Worm (Caenorhabditis elegans): ENCODE results near the gene aco-1.

Gene aco-1

ce11 chrX:11315392-11315791 is 24.3 kb upstream of the aco-1 start, which contains the start of gene F08G12.11:
Gene F08G12.11, minus strand, starts transcription at chrX:11315572.
- no peak for TF ChIP-seq F57A8.1 (GFP tag; optimal IDR thresholded peaks at IDR 0.05)
- TF ChIP-seq egl-18 (GFP tag; IDR thresholded peaks at IDR 0.05), result no peak
- no peak for TF ChIP-seq ceh-40 (GFP tag; IDR thresholded peaks at IDR 0.05)
- no peak for TF ChIP-seq zim-3 (tag; optimal IDR thresholded peaks at IDR 0.05)
- no peak for TF ChIP-seq ceh-58 (GFP tag; IDR thresholded peaks at IDR 0.05)
- no peak for TF ChIP-seq T07F8.4 (tag; optimal IDR thresholded peaks at IDR 0.05)
- TF ChIP-seq gei-17 (GFP tag; optimal IDR thresholded peaks at IDR 0.05), result no peak
- TF ChIP-seq lir-1 (GFP tag; conservative IDR thresholded peaks at IDR 0.05), result no peak
- no peak for TF ChIP-seq chd-7 (tag; optimal IDR thresholded peaks at IDR 0.05)
- TF ChIP-seq lag-1 (GFP tag; IDR thresholded peaks at IDR 0.05), result no peak
- TF ChIP-seq nhr-80 (tag; optimal IDR thresholded peaks at IDR 0.05), result no peak
- no peak for TF ChIP-seq hlh-12 (tag; optimal IDR thresholded peaks at IDR 0.05)
- TF ChIP-seq him-1 (tag; optimal IDR thresholded peaks at IDR 0.05), result no peak
- no peak for TF ChIP-seq F57C9.4 (tag; optimal IDR thresholded peaks at IDR 0.05)
- no peak for TF ChIP-seq madf-10 (tag; optimal IDR thresholded peaks at IDR 0.05)
- no peak for TF ChIP-seq nfya-2 (GFP tag; IDR thresholded peaks at IDR 0.05)
- no peak for TF ChIP-seq lin-54 (GFP tag; optimal IDR thresholded peaks at IDR 0.05)
- TF ChIP-seq rec-8 (tag; optimal IDR thresholded peaks at IDR 0.05), result no peak

DNA sequence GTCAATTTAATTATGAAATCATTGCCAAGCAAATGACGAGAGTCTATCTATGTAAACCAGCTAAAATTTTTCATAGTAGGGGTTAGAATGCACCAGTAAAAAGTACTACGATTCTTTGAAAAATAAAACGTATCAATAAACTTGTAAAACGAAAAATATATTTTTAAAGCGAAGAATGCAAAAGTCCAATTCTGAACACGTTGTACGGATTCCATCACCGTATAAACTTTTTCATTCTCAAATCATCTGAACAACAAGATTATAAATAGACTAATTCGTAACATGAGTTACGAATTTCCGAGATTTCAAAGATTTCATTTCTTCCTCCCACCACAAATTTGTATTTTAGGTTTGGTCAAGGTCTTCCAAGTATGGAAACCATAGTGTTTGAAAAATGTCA is 22.9 kb upstream of the aco-1 start, which contains the start of gene nlp-57:
Gene nlp-57 (plus strand): TSS at position 301 of the 400 bp plus-strand sequence.
- TF ChIP-seq B0035.1 (tag; optimal IDR thresholded peaks at IDR 0.05) (no peak), nfya-1 (tag; optimal IDR thresholded peaks at IDR 0.05; ENCODE audit: borderline replicate concordance, insufficient read depth) (no peak), cebp-2 (GFP tag; IDR thresholded peaks at IDR 0.05) (no peak), Y53F4B.3 (GFP tag; IDR thresholded peaks at IDR 0.05) (no peak), ztf-22 (GFP tag; optimal IDR thresholded peaks at IDR 0.05) (no peak), ztf-18 (tag; optimal IDR thresholded peaks at IDR 0.05) (no peak), egrh-3 (GFP tag; IDR thresholded peaks at IDR 0.05) (no peak), C17E4.6 (GFP tag; IDR thresholded peaks at IDR 0.05) (no peak), lag-1 (GFP tag; IDR thresholded peaks at IDR 0.05) (no peak), lin-35 (GFP tag; optimal IDR thresholded peaks at IDR 0.05) (no peak), lir-1 (GFP tag; conservative IDR thresholded peaks at IDR 0.05) (no peak)

ce11 chrX:11317939-11318338 is 21.7 kb upstream of the aco-1 start, which contains the start of gene hizr-1:
Gene hizr-1, plus strand, starts transcription at chrX:11318278.
- TF ChIP-seq nhr-80 (tag; optimal IDR thresholded peaks at IDR 0.05) (peak; percentile 63), hlh-12 (tag; optimal IDR thresholded peaks at IDR 0.05) (no peak)

- peak; percentile 41 for TF ChIP-seq nhr-80 (tag; optimal IDR thresholded peaks at IDR 0.05)
- no peak for TF ChIP-seq cebp-2 (GFP tag; IDR thresholded peaks at IDR 0.05)
Observed at ce11 chrX:11323225-11323624, 16.4 kb upstream of the aco-1 start.

DNA sequence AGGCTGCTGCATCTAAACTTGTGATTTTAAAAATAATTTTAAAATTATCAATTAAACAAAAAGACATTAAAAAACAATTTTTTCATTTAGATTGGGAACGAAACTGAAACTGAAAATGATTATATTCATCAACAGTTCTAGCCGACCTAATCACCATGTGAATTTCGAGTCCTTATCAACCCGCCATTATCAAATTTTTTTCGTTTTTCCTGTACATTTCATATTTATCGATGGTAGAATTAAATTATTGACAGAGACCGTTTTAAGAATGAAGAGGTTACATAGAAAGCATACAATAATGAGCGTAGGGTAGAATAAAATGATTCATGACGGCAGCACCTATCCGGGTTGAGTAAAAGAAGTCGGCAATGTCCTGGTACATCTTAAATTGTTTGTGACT is 15.4 kb upstream of the aco-1 start, which contains the start of gene asm-2:
Gene asm-2 (minus strand): TSS at position 12 of the 400 bp plus-strand sequence.
- TF ChIP-seq lin-35 (GFP tag; optimal IDR thresholded peaks at IDR 0.05), result no peak
- no peak for TF ChIP-seq madf-3 (GFP tag; IDR thresholded peaks at IDR 0.05)
- TF ChIP-seq aptf-2 (GFP tag; conservative IDR thresholded peaks at IDR 0.05), result no peak
- no peak for TF ChIP-seq cebp-1 (GFP tag; IDR thresholded peaks at IDR 0.05)
- no peak for TF ChIP-seq cebp-1 (tag; optimal IDR thresholded peaks at IDR 0.05)
- TF ChIP-seq nhr-80 (tag; optimal IDR thresholded peaks at IDR 0.05), result peak; percentile 83

Data from whole organism, young adult.